Fruit fly (Drosophila melanogaster): ENCODE results near the gene CG44437.
A peak's percentile ranks its signal among the peaks of the same experiment; 100 is the strongest.
"Not testable (repeated sequence)": the region's sequence is repeated elsewhere in the genome, so short reads cannot be mapped to it uniquely, and the experiment has no call there.

CG44437 gene

DNA sequence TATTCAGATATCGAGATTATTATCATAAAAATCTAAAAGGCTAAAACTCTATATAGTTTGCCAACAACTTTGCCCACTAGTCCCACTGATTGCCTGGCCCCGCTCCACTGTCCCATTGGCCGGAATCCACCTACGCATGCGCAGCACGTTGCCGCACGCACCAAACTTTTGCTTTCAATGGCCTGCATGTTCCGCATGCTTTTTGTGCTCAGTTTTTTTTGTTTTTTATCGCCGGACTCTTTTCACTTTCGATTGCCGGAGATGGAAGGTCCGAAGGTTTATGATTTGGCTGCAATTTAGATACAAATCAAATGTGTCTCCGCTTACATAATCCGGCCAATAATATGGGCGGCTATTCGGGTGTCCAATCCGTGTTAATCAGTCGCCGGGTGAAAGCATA, 9.8 kb downstream of the CG44437 start:
- TF ChIP-seq vri (GFP tag; optimal IDR thresholded peaks at IDR 0.05) (no peak), CG16779 (tag; optimal IDR thresholded peaks at IDR 0.05) (no peak), CG3919 (GFP tag; optimal IDR thresholded peaks at IDR 0.05) (no peak), CG7368 (GFP tag; optimal IDR thresholded peaks at IDR 0.05) (no peak), esn (GFP tag; optimal IDR thresholded peaks at IDR 0.05) (no peak), Hr38 (GFP tag; optimal IDR thresholded peaks at IDR 0.05) (no peak), fd85E (GFP tag; optimal IDR thresholded peaks at IDR 0.05) (no peak), CG10631 (GFP tag; optimal IDR thresholded peaks at IDR 0.05) (no peak), CG11762 (GFP tag; optimal IDR thresholded peaks at IDR 0.05; ENCODE audit: insufficient read depth) (no peak), topi (GFP tag; optimal IDR thresholded peaks at IDR 0.05) (no peak), Lpt (GFP tag; optimal IDR thresholded peaks at IDR 0.05) (no peak)

DNA sequence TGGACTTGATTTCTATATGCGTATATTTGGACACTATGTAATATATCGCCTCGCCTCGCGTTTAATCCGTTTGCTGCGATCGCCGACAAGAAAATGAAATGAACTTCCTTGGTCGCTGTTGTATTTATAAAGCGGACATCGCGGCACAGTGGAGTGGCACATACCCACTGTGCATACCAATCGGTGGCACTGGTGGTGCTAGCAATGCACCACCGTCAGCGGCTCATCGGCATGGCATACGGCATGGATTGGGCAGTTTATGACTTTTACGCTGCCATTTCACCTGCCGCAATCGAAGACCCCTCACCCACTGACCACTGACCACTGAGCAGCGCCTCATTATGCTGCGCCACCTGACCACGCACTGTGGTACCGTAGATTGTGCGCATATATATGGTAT, 10.3 kb downstream of the CG44437 start, which contains the start of gene CG12723:
Gene CG12723, minus strand, starts transcription at position 101 of the 400 bp plus-strand sequence.
- TF ChIP-seq CG11762 (GFP tag; optimal IDR thresholded peaks at IDR 0.05; ENCODE audit: insufficient read depth) (no peak), Ets96B (tag; optimal IDR thresholded peaks at IDR 0.05) (no peak), CG15336 (GFP tag; IDR thresholded peaks at IDR 0.05) (no peak), lz (GFP tag; optimal IDR thresholded peaks at IDR 0.05) (no peak), CG8319 (GFP tag; optimal IDR thresholded peaks at IDR 0.05) (no peak), CG7368 (GFP tag; optimal IDR thresholded peaks at IDR 0.05) (no peak), CG16779 (tag; optimal IDR thresholded peaks at IDR 0.05) (no peak), CG4318 (GFP tag; optimal IDR thresholded peaks at IDR 0.05) (no peak), cyc (GFP tag; optimal IDR thresholded peaks at IDR 0.05) (no peak), fd85E (GFP tag; optimal IDR thresholded peaks at IDR 0.05) (no peak), esn (GFP tag; optimal IDR thresholded peaks at IDR 0.05) (no peak), Hr39 (GFP tag; optimal IDR thresholded peaks at IDR 0.05) (no peak), Blimp-1 (GFP tag; optimal IDR thresholded peaks at IDR 0.05) (no peak), Smox (GFP tag; optimal IDR thresholded peaks at IDR 0.05) (no peak), CG32006 (GFP tag; optimal IDR thresholded peaks at IDR 0.05) (no peak), CG1621 (tag; optimal IDR thresholded peaks at IDR 0.05) (no peak)

dm6 chrX:13189032-13189431, 13.0 kb downstream of the CG44437 start, which contains the start of gene Lgr4:
TSS of gene Lgr4 (minus strand) at chrX:13189164.
- no peak for TF ChIP-seq CG10631 (GFP tag; optimal IDR thresholded peaks at IDR 0.05)
- no peak for TF ChIP-seq svp (GFP tag)
- TF ChIP-seq topi (GFP tag; optimal IDR thresholded peaks at IDR 0.05), result no peak
- 0 out of 3 replicates have a peak, but pooled peaks have one; percentile 34 for TF ChIP-seq CG6163 (GFP tag; IDR thresholded peaks at IDR 0.05)
- TF ChIP-seq salr (GFP tag; optimal IDR thresholded peaks at IDR 0.05), result peak in 1 of 2 experiments; percentile 2

dm6 chrX:13184178-13184577, 17.9 kb downstream of the CG44437 start, which contains the start of gene CG32641:
TSS of gene CG32641 (plus strand) at chrX:13184478.
- not testable (repeated sequence) for TF ChIP-seq CG6854 (GFP tag; optimal IDR thresholded peaks at IDR 0.05); CG6163 (GFP tag; IDR thresholded peaks at IDR 0.05); cyc (GFP tag; optimal IDR thresholded peaks at IDR 0.05)

- peak; percentile 34; the same call in 1 of the 2 replicates for TF ChIP-seq CG15336 (GFP tag; IDR thresholded peaks at IDR 0.05)
- peak; percentile 50; the same call in 1 of the 3 replicates for TF ChIP-seq eg (GFP tag; IDR thresholded peaks at IDR 0.05)
Observed at dm6 chrX:13177720-13178119, 24.3 kb downstream of the CG44437 start, which contains the start of gene CG32640. TSS of gene CG32640 (plus strand) at chrX:13178005.

DNA sequence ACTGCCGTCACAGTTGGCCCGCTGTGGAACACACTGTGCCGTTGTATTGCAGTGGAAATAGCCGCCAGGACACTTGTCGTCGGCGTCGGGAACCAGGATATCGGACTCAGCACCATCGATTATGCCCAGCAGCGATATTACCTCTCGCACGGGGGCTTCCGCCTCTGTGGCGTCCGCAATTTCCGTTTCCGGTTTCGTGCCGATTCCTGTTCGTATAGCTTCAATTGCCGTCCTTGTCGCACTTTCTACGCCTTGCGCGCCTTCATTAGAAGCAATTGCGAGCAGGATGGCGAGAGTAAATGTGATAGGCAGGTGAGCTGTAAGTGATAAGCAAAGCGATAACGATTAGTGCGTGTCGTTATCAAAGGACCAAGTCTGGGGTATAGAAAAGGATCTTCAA, 29.2 kb downstream of the CG44437 start:
- TF ChIP-seq topi (GFP tag; optimal IDR thresholded peaks at IDR 0.05) (no peak), vri (GFP tag; optimal IDR thresholded peaks at IDR 0.05) (no peak), CG6792 (GFP tag; optimal IDR thresholded peaks at IDR 0.05) (no peak), fkh (GFP tag; optimal IDR thresholded peaks at IDR 0.05) (no peak), CG10669 (GFP tag; optimal IDR thresholded peaks at IDR 0.05) (no peak), CG6854 (GFP tag; optimal IDR thresholded peaks at IDR 0.05) (no peak), Eip75B (GFP tag; optimal IDR thresholded peaks at IDR 0.05) (no peak), Eip78C (GFP tag) (no peak), CG8119 (GFP tag; IDR thresholded peaks at IDR 0.05) (no peak), achi (GFP tag; optimal IDR thresholded peaks at IDR 0.05) (no peak)

Data from whole organism, prepupa.